Worm (Caenorhabditis elegans): ENCODE data around the gene R02D5.3.

The R02D5.3 gene

ce11 chrV:14457070-14457469, 25.9 kb upstream of the R02D5.3 start, which contains the start of gene coh-3:
Gene coh-3 (plus strand): TSS chrV:14457422.
- TF ChIP-seq F16B12.6 (tag; optimal IDR thresholded peaks at IDR 0.05), result no peak
- TF ChIP-seq hlh-17 (GFP tag; optimal IDR thresholded peaks at IDR 0.05; ENCODE audit: borderline replicate concordance), result no peak
- no peak for TF ChIP-seq efl-1 (optimal IDR thresholded peaks at IDR 0.05)
- TF ChIP-seq efl-1 (GFP tag; optimal IDR thresholded peaks at IDR 0.05 in 1 of 2), result no peak
- TF ChIP-seq dsc-1 (tag; optimal IDR thresholded peaks at IDR 0.05), result no peak
- TF ChIP-seq irx-1 (tag; optimal IDR thresholded peaks at IDR 0.05), result no peak
- no peak for TF ChIP-seq aha-1 (tag; optimal IDR thresholded peaks at IDR 0.05)
- no peak for TF ChIP-seq lin-35 (GFP tag; optimal IDR thresholded peaks at IDR 0.05)
- TF ChIP-seq nhr-237 (tag; optimal IDR thresholded peaks at IDR 0.05), result no peak
- no peak for TF ChIP-seq unc-130 (tag; optimal IDR thresholded peaks at IDR 0.05)
- no peak for TF ChIP-seq egl-27 (tag; optimal IDR thresholded peaks at IDR 0.05)
- no peak for TF ChIP-seq egl-13 (tag; optimal IDR thresholded peaks at IDR 0.05)
- TF ChIP-seq fkh-8 (tag; optimal IDR thresholded peaks at IDR 0.05), result no peak
- TF ChIP-seq isw-1 (GFP tag; IDR thresholded peaks at IDR 0.05), result no peak
- no peak for TF ChIP-seq sup-37 (GFP tag; optimal IDR thresholded peaks at IDR 0.05)
- TF ChIP-seq mep-1 (tag; optimal IDR thresholded peaks at IDR 0.05), result no peak
- no peak for TF ChIP-seq nhr-20 (tag; optimal IDR thresholded peaks at IDR 0.05)

- TF ChIP-seq dsc-1 (tag; optimal IDR thresholded peaks at IDR 0.05) (no peak), zip-4 (GFP tag; optimal IDR thresholded peaks at IDR 0.05) (no peak), sup-37 (GFP tag; optimal IDR thresholded peaks at IDR 0.05) (no peak), hpl-2 (GFP tag; optimal IDR thresholded peaks at IDR 0.05) (no peak), C16A3.4 (tag; optimal IDR thresholded peaks at IDR 0.05) (no peak), lin-39 (tag; optimal IDR thresholded peaks at IDR 0.05) (no peak), nhr-76 (tag; optimal IDR thresholded peaks at IDR 0.05) (no peak), dpl-1 (GFP tag; optimal IDR thresholded peaks at IDR 0.05) (peak in 1 of 3 experiments; percentile 7), aly-2 (tag; optimal IDR thresholded peaks at IDR 0.05) (no peak), grh-1 (GFP tag; IDR thresholded peaks at IDR 0.05) (no peak), nhr-71 (tag; optimal IDR thresholded peaks at IDR 0.05) (no peak), irx-1 (tag; optimal IDR thresholded peaks at IDR 0.05) (no peak), hlh-17 (GFP tag; optimal IDR thresholded peaks at IDR 0.05; ENCODE audit: borderline replicate concordance) (no peak), isw-1 (GFP tag; IDR thresholded peaks at IDR 0.05) (no peak), nhr-77 (tag; optimal IDR thresholded peaks at IDR 0.05) (no peak), ets-5 (GFP tag; IDR thresholded peaks at IDR 0.05) (no peak), efl-1 (optimal IDR thresholded peaks at IDR 0.05) (peak in 1 of 2 experiments; percentile 6), efl-1 (GFP tag; optimal IDR thresholded peaks at IDR 0.05 in 1 of 2) (peak; percentile 15 to 86), ceh-90 (tag; optimal IDR thresholded peaks at IDR 0.05) (no peak)
Measured at ce11 chrV:14460122-14460521, 22.8 kb upstream of the R02D5.3 start.

ce11 chrV:14460615-14461102, 22.3 kb upstream of the R02D5.3 start, which contains the start of gene F08H9.2:
Gene F08H9.2 (plus strand): TSS chrV:14460665.
- TF ChIP-seq mef-2 (tag; optimal IDR thresholded peaks at IDR 0.05) (no peak), fkh-10 (GFP tag; optimal IDR thresholded peaks at IDR 0.05) (no peak), unc-130 (tag; optimal IDR thresholded peaks at IDR 0.05) (no peak), zip-4 (GFP tag; optimal IDR thresholded peaks at IDR 0.05) (no peak), C34B4.2 (tag; optimal IDR thresholded peaks at IDR 0.05) (no peak), F16B12.6 (tag; optimal IDR thresholded peaks at IDR 0.05) (no peak), unc-62 (GFP tag; optimal IDR thresholded peaks at IDR 0.05) (no peak), unc-86 (tag; optimal IDR thresholded peaks at IDR 0.05) (no peak), tbx-2 (tag; optimal IDR thresholded peaks at IDR 0.05) (no peak), nhr-47 (tag; optimal IDR thresholded peaks at IDR 0.05) (no peak), mab-9 (GFP tag; IDR thresholded peaks at IDR 0.05) (no peak)

- TF ChIP-seq skn-1 (tag; optimal IDR thresholded peaks at IDR 0.05), result peak; percentile 1
- no peak for TF ChIP-seq nhr-76 (tag; optimal IDR thresholded peaks at IDR 0.05)
Measured at ce11 chrV:14462653-14463052, 20.3 kb upstream of the R02D5.3 start.

All from whole organism, L1 larva.